Worm (Caenorhabditis elegans) whole organism, late embryonic: ENCODE data around the gene wrt-2.
A peak's percentile ranks its signal among the peaks of the same experiment; 100 is the strongest.

Source experiments
- C08G9.2 ChIP-seq: sonication (generic microtip); optimal IDR thresholded peaks from 2 replicates; lab custom pipeline; 2016; ENCODE audit warnings: mild to moderate bottlenecking, missing genetic modification characterization, moderate library complexity, missing compliant biosample characterization
- C38D4.7 ChIP-seq: fragments of 200-800 bp; sonication (Bioruptor generic); optimal IDR thresholded peaks from 2 replicates; lab custom pipeline; 2018; ENCODE audit warnings: mild to moderate bottlenecking, missing genetic modification characterization, moderate library complexity, missing compliant biosample characterization
- T23F11.4 ChIP-seq: fragments of 200-800 bp; sonication (Bioruptor generic); optimal IDR thresholded peaks from 2 replicates; lab custom pipeline; 2018; ENCODE audit warnings: mild to moderate bottlenecking, missing genetic modification characterization, missing compliant biosample characterization
- Y22D7AL.16 ChIP-seq: sonication (generic microtip); optimal IDR thresholded peaks from 2 replicates; lab custom pipeline; 2016; ENCODE audit warnings: missing genetic modification characterization, missing compliant biosample characterization
- ama-1 ChIP-seq: fragments of 150-350 bp; optimal IDR thresholded peaks from 2 replicates; lab custom pipeline; 2014
- ceh-18 ChIP-seq: sonication (generic microtip); optimal IDR thresholded peaks from 2 replicates; lab custom pipeline; 2016; ENCODE audit warnings: missing genetic modification characterization, missing compliant biosample characterization
- ceh-2 ChIP-seq: sonication (generic microtip); optimal IDR thresholded peaks from 2 replicates; lab custom pipeline; 2016; ENCODE audit warnings: missing genotype, missing genetic modification characterization, missing compliant biosample characterization
- ceh-31 ChIP-seq: sonication (generic microtip); optimal IDR thresholded peaks from 2 replicates; lab custom pipeline; 2016; ENCODE audit warnings: missing genetic modification characterization, missing compliant biosample characterization
- ceh-34 ChIP-seq: sonication (generic microtip); optimal IDR thresholded peaks from 2 replicates; lab custom pipeline; 2016; ENCODE audit warnings: mild to moderate bottlenecking, missing genetic modification characterization, missing compliant biosample characterization
- ceh-9 ChIP-seq: sonication (generic microtip); optimal IDR thresholded peaks from 2 replicates; lab custom pipeline; 2016; ENCODE audit warnings: mild to moderate bottlenecking, missing genetic modification characterization, inconsistent platforms, missing compliant biosample characterization
- dmd-4 ChIP-seq: sonication (generic microtip); optimal IDR thresholded peaks from 2 replicates; lab custom pipeline; 2016; ENCODE audit warnings: borderline replicate concordance, missing genetic modification characterization, missing compliant biosample characterization
- elt-2 ChIP-seq: sonication (generic microtip); optimal IDR thresholded peaks from 2 replicates; lab custom pipeline; 2016; ENCODE audit warnings: missing genetic modification reagents, missing genetic modification characterization, missing compliant biosample characterization
- elt-4 ChIP-seq: sonication (generic microtip); optimal IDR thresholded peaks from 2 replicates; lab custom pipeline; 2016; ENCODE audit warnings: missing genetic modification characterization, missing compliant biosample characterization
- fax-1 ChIP-seq: sonication (generic microtip); optimal IDR thresholded peaks from 2 replicates; lab custom pipeline; 2016; ENCODE audit warnings: missing genotype, missing genetic modification characterization, missing compliant biosample characterization
- fkh-10 ChIP-seq: fragments of 150-350 bp; optimal IDR thresholded peaks from 2 replicates; lab custom pipeline; 2014; ENCODE audit warnings: missing biosample characterization, missing genetic modification reagents, missing genetic modification characterization
- fkh-6 ChIP-seq: sonication (generic microtip); optimal IDR thresholded peaks from 2 replicates; lab custom pipeline; 2016; ENCODE audit warnings: missing genetic modification characterization, missing compliant biosample characterization
- hlh-6 ChIP-seq: sonication (generic microtip); optimal IDR thresholded peaks from 2 replicates; lab custom pipeline; 2016; ENCODE audit warnings: missing genotype, missing genetic modification characterization, missing compliant biosample characterization
- lim-6 ChIP-seq: sonication (generic microtip); optimal IDR thresholded peaks from 2 replicates; lab custom pipeline; 2016; ENCODE audit warnings: missing genetic modification characterization, missing compliant biosample characterization
- lin-11 ChIP-seq: fragments of 200-800 bp; sonication (Bioruptor generic); optimal IDR thresholded peaks from 2 replicates; lab custom pipeline; 2018; ENCODE audit warnings: mild to moderate bottlenecking, missing genetic modification characterization, missing compliant biosample characterization
- madf-2 ChIP-seq: sonication (generic microtip); optimal IDR thresholded peaks from 2 replicates; lab custom pipeline; 2017; ENCODE audit warnings: missing genetic modification characterization, missing compliant biosample characterization
- odd-2 ChIP-seq: sonication (generic microtip); optimal IDR thresholded peaks from 2 replicates; lab custom pipeline; 2017; ENCODE audit warnings: antibody characterized with exemption, mild to moderate bottlenecking, missing genetic modification characterization, missing compliant biosample characterization
- pag-3 ChIP-seq: sonication (generic microtip); optimal IDR thresholded peaks from 2 replicates; lab custom pipeline; 2016; ENCODE audit warnings: missing compliant biosample characterization, missing genetic modification characterization, borderline replicate concordance
- pax-1 ChIP-seq: fragments of 150-350 bp; optimal IDR thresholded peaks from 2 replicates; lab custom pipeline; 2014; ENCODE audit warnings: missing biosample characterization, missing genetic modification characterization
- pha-2 ChIP-seq: sonication (generic microtip); optimal IDR thresholded peaks from 2 replicates; lab custom pipeline; 2017; ENCODE audit warnings: mild to moderate bottlenecking, missing genetic modification characterization, missing compliant biosample characterization
- pqm-1 ChIP-seq: sonication (generic microtip); optimal IDR thresholded peaks from 2 replicates; lab custom pipeline; 2016; ENCODE audit warnings: missing genetic modification characterization, missing compliant biosample characterization
- ref-2 ChIP-seq: sonication (generic microtip); optimal IDR thresholded peaks from 2 replicates; lab custom pipeline; 2016; ENCODE audit warnings: missing genetic modification characterization, missing compliant biosample characterization
- sox-2 ChIP-seq: fragments of 200-800 bp; sonication (Bioruptor generic); IDR thresholded peaks from 2 replicates; pipeline ENCODE4 v1.3.6; 2022; ENCODE audit warnings: missing genetic modification reagents, missing genetic modification characterization, missing compliant biosample characterization
- tbx-7 ChIP-seq: sonication (generic microtip); optimal IDR thresholded peaks from 2 replicates; lab custom pipeline; 2016; ENCODE audit warnings: missing genotype, missing genetic modification characterization, missing compliant biosample characterization
- ttx-3 ChIP-seq: sonication (generic microtip); optimal IDR thresholded peaks from 2 replicates; lab custom pipeline; 2016; ENCODE audit warnings: missing genetic modification reagents, missing genetic modification characterization, missing compliant biosample characterization
- unc-3 ChIP-seq, 2 experiments: fragments of 200-800 bp in 1 of 2; sonication (Bioruptor generic) in 1 of 2; sonication (generic microtip) in 1 of 2; conservative IDR thresholded peaks in 1 of 2; optimal IDR thresholded peaks in 1 of 2; 2 replicates each; pipeline versions ENCODE4 v1.3.6 to Lab custom; 2016 to 2022; ENCODE audit warnings: missing compliant biosample characterization in 2 of 2, missing genetic modification characterization in 2 of 2, missing genetic modification reagents in 1 of 2
- unc-42 ChIP-seq: sonication (generic microtip); optimal IDR thresholded peaks from 2 replicates; lab custom pipeline; 2016; ENCODE audit warnings: missing genotype, missing genetic modification characterization, missing compliant biosample characterization
- unc-55 ChIP-seq: sonication (generic microtip); optimal IDR thresholded peaks from 2 replicates; lab custom pipeline; 2017; ENCODE audit warnings: missing biosample characterization, missing genetic modification reagents, missing genetic modification characterization
- zip-5 ChIP-seq: sonication (generic microtip); optimal IDR thresholded peaks from 2 replicates; lab custom pipeline; 2016; ENCODE audit warnings: missing genetic modification characterization, missing compliant biosample characterization

The wrt-2 gene

DNA sequence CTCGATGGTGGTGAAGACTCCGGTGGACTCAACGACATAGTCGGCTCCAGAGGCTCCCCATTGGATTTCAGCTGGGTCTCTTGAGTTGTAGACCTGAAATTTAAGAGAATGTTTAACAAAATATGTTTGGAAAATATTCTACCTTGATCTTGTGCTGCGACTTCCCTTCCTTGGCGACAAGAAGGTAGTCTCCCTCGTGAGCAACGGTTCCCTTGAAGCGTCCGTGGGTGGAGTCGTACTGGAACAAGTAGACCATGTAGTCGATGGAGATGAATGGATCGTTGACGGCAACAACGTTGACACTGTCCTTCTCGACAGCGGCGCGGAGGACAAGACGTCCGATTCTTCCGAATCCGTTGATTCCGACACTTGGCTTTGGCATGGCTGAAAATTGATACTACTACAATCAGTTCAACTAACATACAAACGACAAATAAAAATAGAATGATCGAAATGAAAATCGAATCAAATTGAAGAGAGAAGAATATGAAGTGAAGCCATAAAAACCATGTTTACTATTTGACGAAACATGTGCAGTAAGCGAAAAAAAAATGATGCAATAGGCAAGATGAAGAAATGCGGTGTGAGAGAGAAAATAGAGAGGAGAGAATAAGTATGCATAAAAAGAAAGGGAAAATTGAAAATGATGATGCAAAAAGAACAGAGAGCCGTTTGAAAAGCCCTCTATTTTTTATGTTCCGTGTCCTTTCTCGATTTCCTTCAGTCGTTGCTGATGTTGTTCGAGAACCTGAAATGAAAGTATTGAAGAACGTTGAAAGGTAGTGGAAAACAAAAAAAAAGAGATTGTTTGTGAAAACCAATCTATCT lies 20.4 kb upstream of the wrt-2 start, which contains the start of gene gpd-2:
gpd-2 (minus strand) TSS at position 384 of the 828 bp plus-strand sequence.
- no peak for TF ChIP-seq ref-2 (tag; lab: Kevin White, UChicago)
- TF ChIP-seq Y22D7AL.16 (tag; lab: Kevin White, UChicago), result no peak
- TF ChIP-seq sox-2 (GFP tag; lab: Robert Waterston, UW), result no peak
- TF ChIP-seq dmd-4, result no peak
- no peak for TF ChIP-seq lin-11
- no peak for TF ChIP-seq pha-2 (tag; lab: Kevin White, UChicago)
- TF ChIP-seq hlh-6, result no peak
- no peak for TF ChIP-seq fkh-6
- TF ChIP-seq lim-6 (tag; lab: Kevin White, UChicago), result no peak
- no peak for TF ChIP-seq ceh-31
- TF ChIP-seq T23F11.4, result no peak
- no peak for TF ChIP-seq pax-1 (tag; lab: Kevin White, UChicago)
- TF ChIP-seq zip-5 (tag; lab: Kevin White, UChicago), result no peak
- no peak for TF ChIP-seq tbx-7 (tag; lab: Kevin White, UChicago)

DNA sequence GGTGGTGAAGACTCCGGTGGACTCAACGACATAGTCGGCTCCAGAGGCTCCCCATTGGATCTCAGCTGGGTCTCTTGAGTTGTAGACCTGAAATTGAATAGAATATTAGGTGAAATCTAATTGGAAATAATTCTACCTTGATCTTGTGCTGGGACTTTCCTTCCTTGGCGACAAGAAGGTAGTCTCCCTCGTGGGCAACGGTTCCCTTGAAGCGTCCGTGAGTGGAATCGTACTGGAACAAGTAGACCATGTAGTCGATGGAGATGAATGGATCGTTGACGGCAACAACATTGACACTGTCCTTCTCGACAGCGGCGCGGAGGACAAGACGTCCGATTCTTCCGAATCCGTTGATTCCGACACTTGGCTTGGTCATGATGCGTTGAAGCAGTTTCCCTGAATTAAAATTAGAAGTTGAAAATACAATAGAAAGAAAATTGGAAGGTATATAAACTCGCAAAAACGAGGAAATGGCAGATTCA lies 18.8 kb upstream of the wrt-2 start, which contains the start of gene gpd-3:
gpd-3 (minus strand) TSS at position 396 of the 482 bp plus-strand sequence.
- TF ChIP-seq pag-3 (tag; lab: Kevin White, UChicago), result no peak
- no peak for TF ChIP-seq ceh-34
- TF ChIP-seq ttx-3 (tag; lab: Kevin White, UChicago), result no peak
- TF ChIP-seq pqm-1 (tag; lab: Kevin White, UChicago), result no peak
- TF ChIP-seq odd-2 (tag; lab: Kevin White, UChicago), result no peak
- TF ChIP-seq zip-5 (tag; lab: Kevin White, UChicago), result no peak
- no peak for TF ChIP-seq ceh-2
- no peak for TF ChIP-seq ceh-18
- TF ChIP-seq, all 69 proteins: peak for 0

DNA sequence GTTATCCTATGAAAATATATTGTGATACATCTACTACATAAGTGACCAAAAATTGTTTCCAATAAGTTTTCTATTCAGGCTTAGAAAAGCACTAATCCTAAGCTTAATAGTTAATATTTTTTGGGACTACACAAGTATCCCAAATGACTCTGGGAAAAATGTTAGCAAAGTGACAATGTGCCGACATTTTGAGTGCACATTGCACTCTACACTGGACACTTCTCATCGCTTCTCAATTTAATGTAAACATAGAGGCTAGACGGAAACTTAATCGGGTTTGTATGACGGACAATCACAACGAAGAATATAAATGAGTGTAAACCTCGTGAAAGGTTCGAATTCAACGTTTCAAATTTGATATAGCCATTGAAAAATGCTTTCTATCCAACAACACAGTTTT lies 17.5 kb upstream of the wrt-2 start:
- TF ChIP-seq unc-42 (tag; lab: Kevin White, UChicago), result peak; percentile 14
- no peak for TF ChIP-seq C08G9.2 (tag; lab: Kevin White, UChicago)
- peak; percentile 12 for TF ChIP-seq unc-55 (GFP tag; lab: Kevin White, UChicago)
- TF ChIP-seq C38D4.7 (GFP tag; lab: Kevin White, UChicago), result no peak
- TF ChIP-seq, all 69 proteins: peak for 2

DNA sequence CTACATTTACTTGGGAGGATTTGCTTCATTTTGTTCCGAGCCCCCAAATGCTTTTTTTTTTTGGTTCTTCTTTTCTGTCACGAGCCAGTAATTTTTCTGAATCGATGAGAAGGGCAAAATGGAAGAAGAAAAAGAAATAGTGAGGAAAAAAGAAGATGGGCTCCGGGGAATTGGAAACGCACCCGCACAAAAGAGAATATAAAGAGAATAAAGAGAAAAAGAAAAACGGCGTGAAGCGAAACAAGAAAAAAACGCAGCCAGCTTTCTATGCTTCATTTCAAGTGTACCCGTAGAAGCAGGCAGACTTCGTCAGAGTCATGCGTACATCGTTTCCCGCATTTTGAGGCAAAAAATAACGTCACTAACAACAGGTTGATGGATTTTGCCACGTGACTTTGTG lies 16.9 kb upstream of the wrt-2 start:
- TF ChIP-seq fkh-10 (GFP tag; lab: Kevin White, UChicago), result no peak
- TF ChIP-seq unc-42 (tag; lab: Kevin White, UChicago), result peak; percentile 71
- TF ChIP-seq madf-2, result no peak
- no peak for TF ChIP-seq elt-4
- no peak for TF ChIP-seq unc-3 (GFP tag; conservative IDR thresholded peaks at IDR 0.05; lab: Robert Waterston, UW)
- peak; percentile 4 for TF ChIP-seq unc-3 (tag; optimal IDR thresholded peaks at IDR 0.05; lab: Kevin White, UChicago)

DNA sequence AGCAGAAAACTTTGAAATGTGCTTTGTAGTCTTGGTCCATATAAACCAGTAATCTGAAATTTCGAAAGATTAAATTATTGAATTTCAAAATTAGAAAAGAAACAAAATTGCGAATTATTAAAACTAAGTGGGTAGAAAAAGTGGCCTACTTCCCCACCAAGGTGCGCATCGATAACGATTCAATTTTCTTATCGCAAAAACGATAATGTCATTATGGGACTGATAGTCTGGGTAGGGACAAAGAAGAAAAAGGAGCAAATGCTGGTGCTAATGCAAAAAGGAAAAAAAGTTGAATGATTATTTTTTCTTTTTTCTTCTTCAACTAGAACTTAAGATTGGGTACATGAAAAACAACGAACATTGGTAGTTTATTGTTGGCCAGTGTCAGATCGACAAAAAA lies 16.4 kb upstream of the wrt-2 start, which contains the start of gene gpcp-1:
gpcp-1 (minus strand) TSS at position 53 of the 400 bp plus-strand sequence.
- TF ChIP-seq ceh-9 (tag; lab: Kevin White, UChicago), result no peak
- TF ChIP-seq zip-5 (tag; lab: Kevin White, UChicago), result no peak
- TF ChIP-seq ama-1 (lab: Kevin White, UChicago), result no peak
- TF ChIP-seq fax-1 (tag; lab: Kevin White, UChicago), result no peak
- no peak for TF ChIP-seq ceh-31
- TF ChIP-seq pqm-1 (tag; lab: Kevin White, UChicago), result no peak
- peak; percentile 91 for TF ChIP-seq elt-2 (tag; lab: Kevin White, UChicago)
- no peak for TF ChIP-seq unc-3 (GFP tag; conservative IDR thresholded peaks at IDR 0.05; lab: Robert Waterston, UW)
- TF ChIP-seq unc-3 (tag; optimal IDR thresholded peaks at IDR 0.05; lab: Kevin White, UChicago), result no peak
